Fruit fly (Drosophila melanogaster): ENCODE results near the gene bru2.

bru2 gene

dm6 chr2L:12365964-12366482 lies 22.0 kb downstream of the bru2 start (continued):
- TF ChIP-seq croc (GFP tag; conservative IDR thresholded peaks at IDR 0.05) (no peak), chif (GFP tag; optimal IDR thresholded peaks at IDR 0.05) (no peak), stc (GFP tag; IDR thresholded peaks at IDR 0.05) (0 out of 2 replicates have a peak, but pooled peaks have one; percentile 5), fd3F (GFP tag; optimal IDR thresholded peaks at IDR 0.05) (no peak), pho (GFP tag; optimal IDR thresholded peaks at IDR 0.05) (no peak), Ravus (GFP tag; IDR thresholded peaks at IDR 0.05) (no peak), Hr39 (optimal IDR thresholded peaks at IDR 0.05) (no peak), CG1792 (GFP tag; optimal IDR thresholded peaks at IDR 0.05) (no peak), Antp (GFP tag; optimal IDR thresholded peaks at IDR 0.05) (no peak), tin (GFP tag; optimal IDR thresholded peaks at IDR 0.05) (no peak), zfh1 (GFP tag; IDR thresholded peaks at IDR 0.05) (no peak), Sox102F (GFP tag; optimal IDR thresholded peaks at IDR 0.05) (no peak), CG10209 (GFP tag; optimal IDR thresholded peaks at IDR 0.05) (peak; percentile 13), sob (GFP tag; IDR thresholded peaks at IDR 0.05) (0 out of 2 replicates have a peak, but pooled peaks have one; percentile 16), usp (GFP tag; optimal IDR thresholded peaks at IDR 0.05) (no peak), CG9797 (GFP tag; optimal IDR thresholded peaks at IDR 0.05) (no peak), br (optimal IDR thresholded peaks at IDR 0.05) (no peak), Mes4 (GFP tag; optimal IDR thresholded peaks at IDR 0.05) (peak; percentile 18), klu (GFP tag; IDR thresholded peaks at IDR 0.05) (no peak), CG3847 (GFP tag; IDR thresholded peaks at IDR 0.05) (no peak), MESR4 (GFP tag; optimal IDR thresholded peaks at IDR 0.05) (no peak), Lhr (GFP tag; optimal IDR thresholded peaks at IDR 0.05) (no peak), mld (GFP tag; IDR thresholded peaks at IDR 0.05; ENCODE audit: partially characterized antibody) (no peak), CG10565 (GFP tag; optimal IDR thresholded peaks at IDR 0.05) (no peak), ewg (GFP tag; optimal IDR thresholded peaks at IDR 0.05) (no peak), CG14965 (GFP tag; optimal IDR thresholded peaks at IDR 0.05; ENCODE audit: borderline replicate concordance) (no peak), sc (optimal IDR thresholded peaks at IDR 0.05) (no peak), sc (GFP tag; optimal IDR thresholded peaks at IDR 0.05) (no peak), ro (GFP tag; IDR thresholded peaks at IDR 0.05) (no peak), CG17359 (tag; optimal IDR thresholded peaks at IDR 0.05) (peak; percentile 31), abd-A (tag; optimal IDR thresholded peaks at IDR 0.05) (peak; percentile 68), Poxn (GFP tag; IDR thresholded peaks at IDR 0.05) (no peak), CG32772 (GFP tag; IDR thresholded peaks at IDR 0.05) (no peak), CG2199 (GFP tag; IDR thresholded peaks at IDR 0.05) (peak; percentile 87; the same call in 2 of the 3 replicates), disco-r (GFP tag; optimal IDR thresholded peaks at IDR 0.05) (peak; percentile 51), Dad (GFP tag; optimal IDR thresholded peaks at IDR 0.05) (no peak), ato (GFP tag; IDR thresholded peaks at IDR 0.05; ENCODE audit: partially characterized antibody) (no peak), Sry-δ (GFP tag; optimal IDR thresholded peaks at IDR 0.05) (no peak), CG14710 (tag; optimal IDR thresholded peaks at IDR 0.05) (peak; percentile 18), CoRest (tag; optimal IDR thresholded peaks at IDR 0.05) (peak; percentile 26), Spps (tag; optimal IDR thresholded peaks at IDR 0.05) (no peak), dm (GFP tag; optimal IDR thresholded peaks at IDR 0.05) (peak; percentile 6), H2.0 (GFP tag; IDR thresholded peaks at IDR 0.05) (no peak), slbo (GFP tag; IDR thresholded peaks at IDR 0.05) (no peak), CG33213 (GFP tag; optimal IDR thresholded peaks at IDR 0.05) (no peak), her (GFP tag; optimal IDR thresholded peaks at IDR 0.05) (peak; percentile 26), Adf1 (GFP tag; IDR thresholded peaks at IDR 0.05) (peak; percentile 43; the same call in 1 of the 2 replicates), otp (GFP tag; IDR thresholded peaks at IDR 0.05) (peak; percentile 68; the same call in 2 of the 3 replicates), CG17361 (GFP tag; IDR thresholded peaks at IDR 0.05) (no peak), CG11723 (GFP tag; optimal IDR thresholded peaks at IDR 0.05) (peak; percentile 58), D (optimal IDR thresholded peaks at IDR 0.05) (no peak), D (GFP tag; optimal IDR thresholded peaks at IDR 0.05) (no peak), Fer1 (GFP tag; optimal IDR thresholded peaks at IDR 0.05) (peak; percentile 63)

All from whole organism, embryonic.